Fruit fly (Drosophila melanogaster) ovary, adult (tissue): ENCODE results near the gene CG12729.

Experiments
- CG17801 ChIP-seq: fragments of 200-800 bp; optimal IDR thresholded peaks from 2 replicates; lab custom pipeline; 2019; ENCODE audit warnings: missing biosample characterization, mild to moderate bottlenecking, missing genetic modification characterization, moderate library complexity; ENCODE audit not compliant: partially characterized antibody

CG12729 gene

dm6 chrX:5880139-5880924, 35.3 kb downstream of the CG12729 start:
- TF ChIP-seq CG17801 (GFP tag; lab: Kevin White, UChicago): peak; percentile 84

- no peak for TF ChIP-seq CG17801 (GFP tag; lab: Kevin White, UChicago)
These were observed 38.3 kb downstream of the CG12729 start for dm6 chrX:5883394-5883793.

dm6 chrX:5884294-5884693, 39.2 kb downstream of the CG12729 start:
- no peak for TF ChIP-seq CG17801 (GFP tag; lab: Kevin White, UChicago)

DNA sequence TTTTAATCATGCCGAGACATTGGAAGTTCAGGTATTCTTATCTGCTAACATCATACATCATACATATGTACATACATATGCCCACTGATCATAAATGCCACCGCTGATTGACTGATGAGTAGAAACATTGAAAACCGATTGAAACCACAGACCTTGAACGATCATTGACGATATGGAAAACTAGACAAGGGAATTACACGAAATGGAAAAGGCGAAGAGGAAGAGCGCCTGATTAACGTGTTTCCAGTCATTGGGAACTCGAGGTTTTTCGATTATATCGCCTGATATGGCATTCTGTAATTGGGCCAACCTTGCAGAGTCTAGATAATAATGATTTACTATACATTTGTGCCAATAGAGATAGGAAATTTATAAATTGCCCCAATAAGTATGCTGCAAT, 39.8 kb downstream of the CG12729 start:
- no peak for TF ChIP-seq CG17801 (GFP tag; lab: Kevin White, UChicago)

DNA sequence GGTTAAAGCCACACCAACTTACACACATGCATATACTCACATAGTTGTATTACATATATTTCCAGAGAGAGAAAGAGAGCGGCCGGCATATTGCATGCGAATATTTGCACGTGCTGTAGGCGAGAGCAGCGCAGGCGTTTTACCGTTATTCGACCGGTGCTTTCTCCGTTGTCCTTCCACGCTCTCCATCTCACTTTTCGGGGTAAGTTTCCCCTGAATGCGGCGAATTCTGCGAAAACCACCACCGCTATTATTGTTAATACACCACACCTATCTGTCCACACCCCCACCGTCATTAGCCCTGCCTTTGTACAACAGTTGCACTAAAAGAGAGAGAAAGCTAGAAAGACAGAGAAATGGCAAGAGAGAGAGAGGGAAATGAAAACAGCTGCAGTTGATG, 40.4 kb downstream of the CG12729 start:
- no peak for TF ChIP-seq CG17801 (GFP tag; lab: Kevin White, UChicago)

DNA sequence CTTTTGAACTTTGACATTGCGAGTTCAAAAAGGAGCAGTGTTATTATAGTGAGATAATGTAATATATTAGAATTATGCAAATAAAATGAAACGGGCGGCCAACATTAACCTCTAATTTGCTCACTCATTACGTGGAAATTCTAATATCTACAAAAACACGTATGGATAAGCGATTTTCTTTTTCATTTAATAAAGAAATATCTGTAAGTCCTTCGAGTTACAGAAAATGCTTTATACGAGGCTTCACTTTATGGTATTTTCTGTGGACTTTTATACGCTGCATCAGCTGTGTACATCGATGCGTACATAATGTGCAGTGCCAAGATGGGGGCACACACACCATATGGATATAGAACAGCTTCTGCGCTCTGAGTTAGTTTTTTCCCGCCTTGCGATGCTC, 40.9 kb downstream of the CG12729 start:
- TF ChIP-seq CG17801 (GFP tag; lab: Kevin White, UChicago): no peak

DNA sequence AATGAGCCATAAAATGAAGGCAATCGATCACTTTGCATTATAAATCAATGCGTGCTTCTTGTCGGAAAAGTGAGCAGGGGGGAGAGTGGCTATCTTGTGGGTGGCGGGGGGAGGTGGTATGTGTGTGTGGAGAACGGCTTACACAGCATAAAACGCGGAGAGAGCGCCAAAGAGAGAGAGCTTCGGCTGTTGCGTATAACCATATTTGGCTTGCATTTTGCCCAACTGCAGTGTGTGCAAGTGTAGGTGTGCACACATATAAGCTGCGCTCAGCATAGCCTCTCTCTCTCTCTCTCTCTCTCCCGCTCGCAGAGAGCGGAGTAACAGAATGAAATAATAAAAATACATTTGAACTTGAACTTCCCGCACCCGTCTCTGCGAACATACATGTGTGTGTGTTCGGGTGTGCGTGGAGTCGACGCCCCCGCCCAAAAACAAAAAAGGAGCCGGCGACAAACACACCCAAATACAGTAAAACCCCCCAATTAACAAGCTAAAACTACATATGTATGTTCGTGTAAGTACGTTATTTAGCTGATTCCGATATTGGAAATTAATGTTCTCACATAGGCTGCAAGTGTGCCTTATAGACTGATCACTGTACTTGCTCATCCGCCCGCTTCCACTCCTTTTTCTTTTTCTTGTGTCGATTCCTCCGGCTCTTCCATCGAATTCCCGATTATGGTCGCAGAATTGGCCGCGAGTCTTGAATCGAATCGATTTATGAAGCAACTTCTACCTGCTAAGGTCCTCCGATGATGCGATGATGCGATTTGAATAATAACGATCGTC, 41.9 kb downstream of the CG12729 start:
- TF ChIP-seq CG17801 (GFP tag; lab: Kevin White, UChicago): peak; percentile 5

DNA sequence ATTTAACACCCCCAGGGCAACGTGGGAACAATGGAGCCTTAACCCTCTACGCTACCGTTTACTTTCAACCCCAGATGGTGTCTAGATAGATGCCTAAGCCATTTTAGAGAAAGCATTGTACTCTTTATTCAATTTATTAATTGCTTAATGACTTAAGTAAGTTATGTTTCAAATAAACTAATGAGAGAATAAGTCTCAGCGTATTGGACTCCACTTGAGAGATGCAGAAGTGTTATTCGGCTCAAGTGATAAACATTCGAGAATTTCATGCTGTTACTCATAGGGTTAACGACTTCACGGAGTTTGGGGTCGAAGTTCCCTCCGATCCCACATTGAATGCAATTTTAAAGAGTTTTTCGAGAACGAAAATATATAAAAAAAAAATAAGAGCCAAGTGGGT, 43.2 kb downstream of the CG12729 start:
- TF ChIP-seq CG17801 (GFP tag; lab: Kevin White, UChicago): peak; percentile 2

- no peak for TF ChIP-seq CG17801 (GFP tag; lab: Kevin White, UChicago)
These were observed 43.9 kb downstream of the CG12729 start for dm6 chrX:5888933-5889332.

- no peak for TF ChIP-seq CG17801 (GFP tag; lab: Kevin White, UChicago)
These were observed 46.8 kb downstream of the CG12729 start for dm6 chrX:5891666-5892444.

dm6 chrX:5892512-5892911, 47.4 kb downstream of the CG12729 start:
- TF ChIP-seq CG17801 (GFP tag; lab: Kevin White, UChicago): no peak

dm6 chrX:5893165-5893564, 48.1 kb downstream of the CG12729 start:
- TF ChIP-seq CG17801 (GFP tag; lab: Kevin White, UChicago): no peak

- peak; percentile 9 for TF ChIP-seq CG17801 (GFP tag; lab: Kevin White, UChicago)
These were observed 49.7 kb downstream of the CG12729 start for dm6 chrX:5894529-5895487.
